Worm (Caenorhabditis elegans) whole organism, young adult: Measurements from ENCODE around the gene F42C5.9.

Source experiments
- B0336.3 ChIP-seq: fragments of 200-800 bp; sonication (Bioruptor generic); IDR thresholded peaks from 2 replicates; pipeline ENCODE4 v1.3.6; 2022; ENCODE audit warnings: missing genetic modification characterization, missing compliant biosample characterization
- F49E8.2 ChIP-seq: sonication (generic microtip); optimal IDR thresholded peaks from 3 replicates; lab custom pipeline; 2017; ENCODE audit warnings: missing genetic modification characterization, mild to moderate bottlenecking, missing compliant biosample characterization, antibody characterized with exemption, moderate library complexity; ENCODE audit not compliant: insufficient read depth
- Y56A3A.18 ChIP-seq: fragments of 200-800 bp; sonication (Bioruptor generic); IDR thresholded peaks from 2 replicates; pipeline ENCODE4 v1.3.6; 2022; ENCODE audit warnings: missing genetic modification reagents, missing genetic modification characterization, missing compliant biosample characterization
- efl-1 ChIP-seq: fragments of 150-350 bp; optimal IDR thresholded peaks from 2 replicates; lab custom pipeline; 2014; ENCODE audit warnings: missing biosample characterization, missing genetic modification reagents, missing genetic modification characterization
- tlf-1 ChIP-seq: fragments of 200-800 bp; sonication (Bioruptor generic); optimal IDR thresholded peaks from 2 replicates; lab custom pipeline; 2018; ENCODE audit warnings: mild to moderate bottlenecking, missing genetic modification characterization, missing compliant biosample characterization
- ztf-22 ChIP-seq: fragments of 200-800 bp; sonication (Bioruptor generic); optimal IDR thresholded peaks from 2 replicates; lab custom pipeline; 2018; ENCODE audit warnings: mild to moderate bottlenecking, missing genetic modification characterization, moderate library complexity, missing compliant biosample characterization
- ztf-25 ChIP-seq: fragments of 200-800 bp; sonication (Bioruptor generic); IDR thresholded peaks from 2 replicates; pipeline ENCODE4 v1.3.6; 2022; ENCODE audit warnings: missing genetic modification reagents, missing genetic modification characterization, missing compliant biosample characterization

DNA sequence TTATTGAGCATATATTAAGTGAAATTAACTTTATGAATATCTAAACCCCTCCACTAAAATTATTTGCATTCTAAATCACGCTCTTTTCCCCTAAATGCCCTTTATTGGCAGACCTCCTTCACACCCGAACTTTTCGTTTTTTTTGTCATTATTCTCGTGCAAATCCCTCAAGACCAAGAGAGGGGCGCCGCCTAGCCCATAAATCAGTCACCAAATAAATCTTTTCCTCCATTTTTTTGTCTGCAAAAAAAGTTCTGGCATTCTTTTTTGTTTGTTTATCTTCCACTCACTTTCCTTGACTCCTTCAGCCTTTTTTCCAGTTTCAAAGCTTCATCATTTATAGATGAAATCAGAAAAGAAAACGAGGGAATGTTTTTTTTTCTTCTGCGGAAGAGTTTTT is 2.0 kb upstream of the F42C5.9 start:
- no peak for TF ChIP-seq Y56A3A.18 (GFP tag; lab: Robert Waterston, UW)
- TF ChIP-seq efl-1 (GFP tag; lab: Kevin White, UChicago) = no peak
- TF ChIP-seq ztf-25 (GFP tag; lab: Robert Waterston, UW) = no peak
- no peak for TF ChIP-seq ztf-22
- no peak for TF ChIP-seq B0336.3
- no peak for TF ChIP-seq tlf-1 (GFP tag; lab: Kevin White, UChicago)
- no peak for TF ChIP-seq F49E8.2 (tag; lab: Kevin White, UChicago)
